Fruit fly (Drosophila melanogaster): Measurements from ENCODE around the gene CG4593.

Gene CG4593

dm6 chrX:7007693-7008092 lies 6.0 kb upstream of the CG4593 start:
- TF ChIP-seq sage (GFP tag; optimal IDR thresholded peaks at IDR 0.05) = no peak
- peak; percentile 1 for TF ChIP-seq Sp1 (GFP tag; optimal IDR thresholded peaks at IDR 0.05)
- no peak for TF ChIP-seq Vsx2 (GFP tag; optimal IDR thresholded peaks at IDR 0.05; ENCODE audit: partially characterized antibody)
- peak; percentile 52 for TF ChIP-seq ey (GFP tag; optimal IDR thresholded peaks at IDR 0.05)
- TF ChIP-seq Dfd (GFP tag; optimal IDR thresholded peaks at IDR 0.05) = no peak
- peak; percentile 51 for TF ChIP-seq h (GFP tag; optimal IDR thresholded peaks at IDR 0.05)
- TF ChIP-seq dl (GFP tag; optimal IDR thresholded peaks at IDR 0.05; ENCODE audit: insufficient read depth in 1 of 2, partially characterized antibody in 2 of 2) = no peak
- no peak for TF ChIP-seq fru (GFP tag; optimal IDR thresholded peaks at IDR 0.05)
- TF ChIP-seq dmrt93B (GFP tag; optimal IDR thresholded peaks at IDR 0.05) = no peak
- no peak for TF ChIP-seq psq (GFP tag; optimal IDR thresholded peaks at IDR 0.05)
- peak; percentile 35 for TF ChIP-seq br (GFP tag; optimal IDR thresholded peaks at IDR 0.05)
- no peak for TF ChIP-seq N (GFP tag; optimal IDR thresholded peaks at IDR 0.05)
- peak in 1 of 2 experiments; percentile 31 for TF ChIP-seq foxo (GFP tag; optimal IDR thresholded peaks at IDR 0.05)
- TF ChIP-seq dsf (GFP tag; optimal IDR thresholded peaks at IDR 0.05; ENCODE audit: borderline replicate concordance) = no peak
- peak; percentile 8 for TF ChIP-seq brk (GFP tag; optimal IDR thresholded peaks at IDR 0.05)
- no peak for TF ChIP-seq CG9705 (GFP tag; optimal IDR thresholded peaks at IDR 0.05)
- no peak for TF ChIP-seq Hnf4 (GFP tag; optimal IDR thresholded peaks at IDR 0.05)
- TF ChIP-seq HLH106 (tag; optimal IDR thresholded peaks at IDR 0.05) = peak; percentile 1
- TF ChIP-seq CrebA (GFP tag; optimal IDR thresholded peaks at IDR 0.05; ENCODE audit: borderline replicate concordance) = no peak
- TF ChIP-seq rgr (GFP tag; optimal IDR thresholded peaks at IDR 0.05) = peak; percentile 43
- no peak for TF ChIP-seq Hr83 (GFP tag; optimal IDR thresholded peaks at IDR 0.05; ENCODE audit: poor library complexity, severe bottlenecking)
- no peak for TF ChIP-seq jim (GFP tag; optimal IDR thresholded peaks at IDR 0.05)
- TF ChIP-seq pan (optimal IDR thresholded peaks at IDR 0.05) = no peak
- TF ChIP-seq CG32264 (GFP tag; optimal IDR thresholded peaks at IDR 0.05) = no peak
- no peak for TF ChIP-seq Rel (GFP tag; optimal IDR thresholded peaks at IDR 0.05)
- TF ChIP-seq Rel (tag; optimal IDR thresholded peaks at IDR 0.05) = no peak
- TF ChIP-seq Abd-B (GFP tag; optimal IDR thresholded peaks at IDR 0.05) = no peak
- peak; percentile 41 for TF ChIP-seq woc (GFP tag; optimal IDR thresholded peaks at IDR 0.05)
- TF ChIP-seq Jra (GFP tag; optimal IDR thresholded peaks at IDR 0.05) = no peak
- TF ChIP-seq lola (GFP tag; optimal IDR thresholded peaks at IDR 0.05) = no peak

dm6 chrX:7008102-7009087 lies 5.3 kb upstream of the CG4593 start:
- TF ChIP-seq jim (GFP tag; optimal IDR thresholded peaks at IDR 0.05) (no peak), Dif (GFP tag; optimal IDR thresholded peaks at IDR 0.05; ENCODE audit: partially characterized antibody) (peak; percentile 69), pan (optimal IDR thresholded peaks at IDR 0.05) (no peak), psq (GFP tag; optimal IDR thresholded peaks at IDR 0.05) (peak; percentile 68), dl (GFP tag; optimal IDR thresholded peaks at IDR 0.05; ENCODE audit: insufficient read depth in 1 of 2, partially characterized antibody in 2 of 2) (no peak), usp (GFP tag; optimal IDR thresholded peaks at IDR 0.05) (no peak), CG32264 (GFP tag; optimal IDR thresholded peaks at IDR 0.05) (no peak), Jra (GFP tag; optimal IDR thresholded peaks at IDR 0.05) (peak; percentile 29), Rel (GFP tag; optimal IDR thresholded peaks at IDR 0.05) (no peak), Rel (tag; optimal IDR thresholded peaks at IDR 0.05) (peak; percentile 12), Dfd (GFP tag; optimal IDR thresholded peaks at IDR 0.05) (no peak), Vsx2 (GFP tag; optimal IDR thresholded peaks at IDR 0.05; ENCODE audit: partially characterized antibody) (no peak), sage (GFP tag; optimal IDR thresholded peaks at IDR 0.05) (no peak), Mio (GFP tag; optimal IDR thresholded peaks at IDR 0.05) (no peak), lola (GFP tag; optimal IDR thresholded peaks at IDR 0.05) (no peak), fru (GFP tag; optimal IDR thresholded peaks at IDR 0.05) (peak; percentile 81), GATAd (GFP tag; optimal IDR thresholded peaks at IDR 0.05) (no peak), rgr (GFP tag; optimal IDR thresholded peaks at IDR 0.05) (peak; percentile 25), tai (GFP tag; optimal IDR thresholded peaks at IDR 0.05) (peak; percentile 42), dsf (GFP tag; optimal IDR thresholded peaks at IDR 0.05; ENCODE audit: borderline replicate concordance) (no peak), Hnf4 (GFP tag; optimal IDR thresholded peaks at IDR 0.05) (peak; percentile 23), br (GFP tag; optimal IDR thresholded peaks at IDR 0.05) (peak; percentile 53), N (GFP tag; optimal IDR thresholded peaks at IDR 0.05) (no peak), sv (GFP tag; optimal IDR thresholded peaks at IDR 0.05) (no peak), woc (GFP tag; optimal IDR thresholded peaks at IDR 0.05) (peak; percentile 70), Hr83 (GFP tag; optimal IDR thresholded peaks at IDR 0.05; ENCODE audit: poor library complexity, severe bottlenecking) (no peak), Sp1 (GFP tag; optimal IDR thresholded peaks at IDR 0.05) (peak; percentile 63), h (GFP tag; optimal IDR thresholded peaks at IDR 0.05) (peak; percentile 74), Myc (optimal IDR thresholded peaks at IDR 0.05) (no peak), foxo (GFP tag; optimal IDR thresholded peaks at IDR 0.05) (peak in 1 of 2 experiments; percentile 80), OdsH (GFP tag; optimal IDR thresholded peaks at IDR 0.05) (peak; percentile 60), ey (GFP tag; optimal IDR thresholded peaks at IDR 0.05) (peak; percentile 77), HLH106 (tag; optimal IDR thresholded peaks at IDR 0.05) (peak; percentile 74), CrebA (GFP tag; optimal IDR thresholded peaks at IDR 0.05; ENCODE audit: borderline replicate concordance) (no peak), Hr78 (GFP tag; optimal IDR thresholded peaks at IDR 0.05) (no peak), brk (GFP tag; optimal IDR thresholded peaks at IDR 0.05) (no peak), CG9705 (GFP tag; optimal IDR thresholded peaks at IDR 0.05) (peak; percentile 41), dmrt93B (GFP tag; optimal IDR thresholded peaks at IDR 0.05) (peak; percentile 42), Abd-B (GFP tag; optimal IDR thresholded peaks at IDR 0.05) (no peak)

All from whole organism, wandering third instar larva.